Worm (Caenorhabditis elegans) whole organism, L2 larva: Measurements from ENCODE around the gene ctsa-4.2.

ENCODE experiments used
- C34F6.9 ChIP-seq: fragments of 150-350 bp; optimal IDR thresholded peaks from 2 replicates; lab custom pipeline; 2014; ENCODE audit warnings: missing biosample characterization, missing genetic modification characterization
- F13H6.1 ChIP-seq: sonication (generic microtip); optimal IDR thresholded peaks from 2 replicates; lab custom pipeline; 2016; ENCODE audit warnings: missing genetic modification characterization, missing compliant biosample characterization
- R02D3.7 ChIP-seq: fragments of 150-350 bp; optimal IDR thresholded peaks from 2 replicates; lab custom pipeline; 2014; ENCODE audit warnings: missing biosample characterization, missing genetic modification characterization
- Y55F3AM.14 ChIP-seq: fragments of 200-800 bp; sonication (Bioruptor generic); optimal IDR thresholded peaks from 2 replicates; lab custom pipeline; 2018; ENCODE audit warnings: mild to moderate bottlenecking, missing genetic modification characterization, missing compliant biosample characterization
- ZK546.5 ChIP-seq: sonication (generic microtip); optimal IDR thresholded peaks from 2 replicates; lab custom pipeline; 2017; ENCODE audit warnings: missing biosample characterization, missing genetic modification characterization
- alr-1 ChIP-seq: fragments of 150-350 bp; optimal IDR thresholded peaks from 2 replicates; lab custom pipeline; 2014; ENCODE audit warnings: missing biosample characterization, missing genetic modification characterization
- aly-2 ChIP-seq: fragments of 150-350 bp; optimal IDR thresholded peaks from 2 replicates; lab custom pipeline; 2014; ENCODE audit warnings: missing biosample characterization, missing genetic modification characterization
- blmp-1 ChIP-seq: sonication (generic microtip); optimal IDR thresholded peaks from 2 replicates; lab custom pipeline; 2017; ENCODE audit warnings: missing genetic modification characterization, mild to moderate bottlenecking, missing compliant biosample characterization, antibody characterized with exemption, moderate library complexity; ENCODE audit not compliant: insufficient read depth
- ceh-16 ChIP-seq: fragments of 150-350 bp; optimal IDR thresholded peaks from 2 replicates; lab custom pipeline; 2014; ENCODE audit warnings: missing biosample characterization, missing genetic modification characterization
- ceh-82 ChIP-seq: fragments of 150-350 bp; optimal IDR thresholded peaks from 2 replicates; lab custom pipeline; 2014; ENCODE audit warnings: missing biosample characterization, missing genetic modification characterization
- dmd-4 ChIP-seq: sonication (generic microtip); optimal IDR thresholded peaks from 2 replicates; lab custom pipeline; 2017; ENCODE audit warnings: missing biosample characterization, missing genetic modification characterization
- egl-27 ChIP-seq: sonication (generic microtip); optimal IDR thresholded peaks from 3 replicates; lab custom pipeline; 2017; ENCODE audit warnings: missing biosample characterization, missing genetic modification reagents, missing genetic modification characterization
- elt-1 ChIP-seq: fragments of 150-350 bp; optimal IDR thresholded peaks from 2 replicates; lab custom pipeline; 2014; ENCODE audit warnings: missing biosample characterization, missing genetic modification characterization
- elt-3 ChIP-seq: sonication (generic microtip); optimal IDR thresholded peaks from 2 replicates; lab custom pipeline; 2017; ENCODE audit warnings: missing biosample characterization, missing genetic modification characterization
- fos-1 ChIP-seq: fragments of 150-350 bp; optimal IDR thresholded peaks from 2 replicates; lab custom pipeline; 2014; ENCODE audit warnings: missing biosample characterization, missing genetic modification characterization
- gmeb-1 ChIP-seq: fragments of 150-350 bp; optimal IDR thresholded peaks from 2 replicates; lab custom pipeline; 2014; ENCODE audit warnings: missing biosample characterization, missing genetic modification characterization
- lin-11 ChIP-seq: fragments of 150-350 bp; sonication (generic microtip); optimal IDR thresholded peaks from 2 replicates; lab custom pipeline; 2014; ENCODE audit warnings: missing biosample characterization, missing genetic modification characterization, inconsistent platforms, mixed read lengths
- lin-13 ChIP-seq: fragments of 150-350 bp; optimal IDR thresholded peaks from 2 replicates; lab custom pipeline; 2014; ENCODE audit warnings: missing biosample characterization, missing genetic modification reagents, missing genetic modification characterization
- lin-39 ChIP-seq: fragments of 150-350 bp; optimal IDR thresholded peaks from 2 replicates; lab custom pipeline; 2014; ENCODE audit warnings: missing biosample characterization, missing genetic modification reagents, missing genetic modification characterization
- lsy-2 ChIP-seq, 2 experiments: fragments of 150-350 bp in 1 of 2; sonication (generic microtip) in 1 of 2; optimal IDR thresholded peaks; 2 replicates each; lab custom pipeline; 2014 to 2017; ENCODE audit warnings: missing biosample characterization in 2 of 2, missing genetic modification characterization in 2 of 2
- mab-5 ChIP-seq: fragments of 150-350 bp; optimal IDR thresholded peaks from 2 replicates; lab custom pipeline; 2014; ENCODE audit warnings: missing biosample characterization, missing genetic modification characterization
- mbf-1 ChIP-seq: sonication (generic microtip); optimal IDR thresholded peaks from 2 replicates; lab custom pipeline; 2017; ENCODE audit warnings: missing biosample characterization, missing genetic modification characterization
- mdl-1 ChIP-seq, 2 experiments: fragments of 150-350 bp in 1 of 2; sonication (generic microtip) in 1 of 2; optimal IDR thresholded peaks; 2 replicates each; lab custom pipeline; 2017; ENCODE audit warnings: missing biosample characterization in 2 of 2, missing genetic modification characterization in 2 of 2
- nhr-10 ChIP-seq: sonication (generic microtip); optimal IDR thresholded peaks from 2 replicates; lab custom pipeline; 2017; ENCODE audit warnings: missing biosample characterization, missing genetic modification characterization
- nhr-129 ChIP-seq: fragments of 150-350 bp; optimal IDR thresholded peaks from 2 replicates; lab custom pipeline; 2014; ENCODE audit warnings: missing biosample characterization, missing genetic modification characterization
- nhr-21 ChIP-seq: fragments of 150-350 bp; optimal IDR thresholded peaks from 2 replicates; lab custom pipeline; 2014; ENCODE audit warnings: missing biosample characterization, missing genetic modification characterization
- nhr-23 ChIP-seq: fragments of 150-350 bp; optimal IDR thresholded peaks from 2 replicates; lab custom pipeline; 2014; ENCODE audit warnings: missing biosample characterization, missing genetic modification reagents, missing genetic modification characterization
- nhr-237 ChIP-seq: fragments of 150-350 bp; optimal IDR thresholded peaks from 2 replicates; lab custom pipeline; 2014; ENCODE audit warnings: missing biosample characterization, missing genetic modification characterization
- nhr-25 ChIP-seq: fragments of 150-350 bp; sonication (generic microtip); optimal IDR thresholded peaks from 3 replicates; lab custom pipeline; 2014; ENCODE audit warnings: missing biosample characterization, missing genetic modification characterization
- nhr-6 ChIP-seq: fragments of 150-350 bp; optimal IDR thresholded peaks from 2 replicates; lab custom pipeline; 2014; ENCODE audit warnings: missing biosample characterization, missing genetic modification characterization
- sma-3 ChIP-seq: sonication (generic microtip); optimal IDR thresholded peaks from 2 replicates; lab custom pipeline; 2016; ENCODE audit warnings: missing genetic modification reagents, missing genetic modification characterization, missing compliant biosample characterization
- sma-9 ChIP-seq, 2 experiments: fragments of 150-350 bp in 1 of 2; sonication (generic microtip) in 1 of 2; optimal IDR thresholded peaks; 2 replicates each; lab custom pipeline; 2014 to 2016; ENCODE audit warnings: missing genetic modification characterization in 2 of 2, mild to moderate bottlenecking in 1 of 2, missing biosample characterization in 1 of 2, missing compliant biosample characterization in 1 of 2, missing genetic modification reagents in 1 of 2, moderate library complexity in 1 of 2
- snpc-4 ChIP-seq: fragments of 150-350 bp; optimal IDR thresholded peaks from 2 replicates; lab custom pipeline; 2014; ENCODE audit warnings: missing biosample characterization, missing genetic modification characterization
- unc-39 ChIP-seq: fragments of 150-350 bp; optimal IDR thresholded peaks from 2 replicates; lab custom pipeline; 2014; ENCODE audit warnings: missing biosample characterization, missing genetic modification characterization
- unc-55 ChIP-seq: fragments of 150-350 bp; sonication (generic microtip); optimal IDR thresholded peaks from 3 replicates; lab custom pipeline; 2014; ENCODE audit warnings: missing biosample characterization, missing genetic modification reagents, missing genetic modification characterization
- unc-62 ChIP-seq: fragments of 150-350 bp; optimal IDR thresholded peaks from 2 replicates; lab custom pipeline; 2014; ENCODE audit warnings: missing biosample characterization, missing genetic modification reagents, missing genetic modification characterization
- zag-1 ChIP-seq: fragments of 150-350 bp; optimal IDR thresholded peaks from 2 replicates; lab custom pipeline; 2014; ENCODE audit warnings: missing biosample characterization, missing genetic modification characterization
- ztf-1 ChIP-seq: fragments of 200-800 bp; sonication (Bioruptor generic); conservative IDR thresholded peaks from 2 replicates; pipeline ENCODE4 v1.3.6; 2022; ENCODE audit warnings: missing genetic modification characterization, missing compliant biosample characterization
- ztf-11 ChIP-seq: sonication (generic microtip); optimal IDR thresholded peaks from 2 replicates; lab custom pipeline; 2017; ENCODE audit warnings: missing biosample characterization, missing genetic modification characterization

ctsa-4.2 gene

ce11 chrIII:6639028-6639427 is 26.7 kb downstream of the ctsa-4.2 start:
- no peak for TF ChIP-seq fos-1 (tag; lab: Kevin White, UChicago)
- TF ChIP-seq snpc-4 (tag; lab: Kevin White, UChicago) = no peak
- TF ChIP-seq nhr-129 (tag; lab: Kevin White, UChicago) = peak; percentile 4
- TF ChIP-seq nhr-6 = no peak
- TF ChIP-seq nhr-21 (tag; lab: Kevin White, UChicago) = no peak
- no peak for TF ChIP-seq dmd-4
- no peak for TF ChIP-seq aly-2 (tag; lab: Kevin White, UChicago)
- TF ChIP-seq, all 48 proteins: peak for 1

- TF ChIP-seq lin-11 (tag; lab: Kevin White, UChicago) = no peak
- no peak for TF ChIP-seq ztf-11 (tag; lab: Kevin White, UChicago)
- TF ChIP-seq elt-3 (tag; lab: Kevin White, UChicago) = no peak
- no peak for TF ChIP-seq snpc-4 (tag; lab: Kevin White, UChicago)
- TF ChIP-seq dmd-4 = no peak
- no peak for TF ChIP-seq aly-2 (tag; lab: Kevin White, UChicago)
- TF ChIP-seq fos-1 (tag; lab: Kevin White, UChicago) = no peak
- no peak for TF ChIP-seq lin-39
- TF ChIP-seq gmeb-1 (tag; lab: Kevin White, UChicago) = no peak
- no peak for TF ChIP-seq lin-13 (GFP tag; lab: Kevin White, UChicago)
- TF ChIP-seq unc-62 (GFP tag; lab: Kevin White, UChicago) = no peak
- TF ChIP-seq zag-1 = no peak
- TF ChIP-seq nhr-23 (tag; lab: Kevin White, UChicago) = no peak
- no peak for TF ChIP-seq ZK546.5
- no peak for TF ChIP-seq nhr-10 (tag; lab: Kevin White, UChicago)
- no peak for TF ChIP-seq nhr-21 (tag; lab: Kevin White, UChicago)
- TF ChIP-seq R02D3.7 (tag; lab: Kevin White, UChicago) = no peak
- TF ChIP-seq, all 48 proteins: peak for 0
Measured at ce11 chrIII:6645305-6645704, 33.0 kb downstream of the ctsa-4.2 start.

ce11 chrIII:6646898-6647297 is 34.6 kb downstream of the ctsa-4.2 start:
- TF ChIP-seq gmeb-1 (tag; lab: Kevin White, UChicago) = no peak
- TF ChIP-seq ceh-16 = no peak
- TF ChIP-seq unc-39 (tag; lab: Kevin White, UChicago) = no peak
- TF ChIP-seq sma-9 (GFP tag; optimal IDR thresholded peaks at IDR 0.05; lab: Kevin White, UChicago) = peak; percentile 21
- TF ChIP-seq sma-9 (tag; optimal IDR thresholded peaks at IDR 0.05; lab: Kevin White, UChicago) = no peak
- TF ChIP-seq F13H6.1 (tag; lab: Kevin White, UChicago) = no peak
- TF ChIP-seq lsy-2 (tag; optimal IDR thresholded peaks at IDR 0.05; lab: Kevin White, UChicago) = peak in 1 of 2 experiments; percentile 4
- TF ChIP-seq ceh-82 = no peak
- TF ChIP-seq sma-3 (GFP tag; lab: Kevin White, UChicago) = no peak
- TF ChIP-seq nhr-129 (tag; lab: Kevin White, UChicago) = no peak
- no peak for TF ChIP-seq egl-27 (tag; lab: Kevin White, UChicago)
- no peak for TF ChIP-seq ztf-1
- TF ChIP-seq elt-1 = no peak
- TF ChIP-seq unc-55 (GFP tag; lab: Kevin White, UChicago) = no peak
- no peak for TF ChIP-seq nhr-10 (tag; lab: Kevin White, UChicago)
- TF ChIP-seq mbf-1 (tag; lab: Kevin White, UChicago) = no peak
- TF ChIP-seq nhr-6 = no peak
- peak; percentile 44 for TF ChIP-seq C34F6.9
- no peak for TF ChIP-seq snpc-4 (tag; lab: Kevin White, UChicago)
- TF ChIP-seq ztf-11 (tag; lab: Kevin White, UChicago) = no peak
- TF ChIP-seq ZK546.5 = no peak
- no peak for TF ChIP-seq nhr-25 (tag; lab: Kevin White, UChicago)
- TF ChIP-seq nhr-21 (tag; lab: Kevin White, UChicago) = no peak
- no peak for TF ChIP-seq Y55F3AM.14 (GFP tag; lab: Kevin White, UChicago)
- no peak for TF ChIP-seq alr-1 (tag; lab: Kevin White, UChicago)
- TF ChIP-seq mab-5 (tag; lab: Kevin White, UChicago) = no peak
- TF ChIP-seq blmp-1 (tag; lab: Kevin White, UChicago) = no peak

ce11 chrIII:6647568-6647967 is 35.2 kb downstream of the ctsa-4.2 start:
- TF ChIP-seq fos-1 (tag; lab: Kevin White, UChicago) (no peak), ztf-11 (tag; lab: Kevin White, UChicago) (no peak), nhr-237 (tag; lab: Kevin White, UChicago) (no peak), F13H6.1 (tag; lab: Kevin White, UChicago) (no peak), mdl-1 (tag; optimal IDR thresholded peaks at IDR 0.05; lab: Kevin White, UChicago) (no peak), unc-55 (GFP tag; lab: Kevin White, UChicago) (no peak), ZK546.5 (no peak)
